Fruit fly (Drosophila melanogaster): ENCODE results near the gene CG42750.

Gene CG42750

DNA sequence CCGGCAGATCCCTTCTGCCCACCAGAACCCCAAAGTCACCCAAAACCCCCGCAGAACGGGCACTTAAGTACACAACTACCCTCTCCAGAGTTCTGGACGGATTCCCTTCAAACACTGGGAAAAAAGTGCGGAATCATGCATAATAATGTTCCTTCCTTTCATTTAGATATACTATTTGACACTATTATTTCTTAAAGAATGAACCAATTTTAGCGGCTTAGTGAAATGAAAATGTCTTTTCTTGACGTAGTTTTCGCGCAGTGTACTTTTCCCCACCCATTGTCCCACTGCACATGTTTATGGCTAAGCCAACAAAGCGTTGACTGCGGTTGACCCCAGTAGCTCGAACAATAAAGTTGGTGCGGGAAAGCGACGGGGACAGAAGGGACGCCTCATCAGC is 88.9 kb downstream of the CG42750 start (continued):
- no peak for TF ChIP-seq nom (GFP tag; optimal IDR thresholded peaks at IDR 0.05)
- no peak for TF ChIP-seq BEAF-32 (GFP tag; optimal IDR thresholded peaks at IDR 0.05)
- TF ChIP-seq p53 (GFP tag; optimal IDR thresholded peaks at IDR 0.05) = no peak
- no peak for TF ChIP-seq Dref (GFP tag; IDR thresholded peaks at IDR 0.05)
- TF ChIP-seq Gsc (GFP tag; IDR thresholded peaks at IDR 0.05) = no peak
- no peak for TF ChIP-seq CG3281 (GFP tag; optimal IDR thresholded peaks at IDR 0.05)
- no peak for TF ChIP-seq bbx (GFP tag; IDR thresholded peaks at IDR 0.05; ENCODE audit: partially characterized antibody)
- no peak for TF ChIP-seq Med (GFP tag)
- no peak for TF ChIP-seq CG1832 (GFP tag; optimal IDR thresholded peaks at IDR 0.05)
- TF ChIP-seq CG8765 (GFP tag; IDR thresholded peaks at IDR 0.05) = no peak
- peak; percentile 1 for TF ChIP-seq CG10209 (GFP tag; optimal IDR thresholded peaks at IDR 0.05)
- TF ChIP-seq D19B (GFP tag; optimal IDR thresholded peaks at IDR 0.05) = no peak
- TF ChIP-seq row (GFP tag; IDR thresholded peaks at IDR 0.05) = peak; percentile 50; the same call in 2 of the 3 replicates
- peak; percentile 68 for TF ChIP-seq CG18599 (GFP tag; optimal IDR thresholded peaks at IDR 0.05)
- TF ChIP-seq Camta (GFP tag; optimal IDR thresholded peaks at IDR 0.05) = no peak
- TF ChIP-seq CG34224 (GFP tag; IDR thresholded peaks at IDR 0.05; ENCODE audit: partially characterized antibody) = no peak
- no peak for TF ChIP-seq Deaf1 (tag; optimal IDR thresholded peaks at IDR 0.05)
- no peak for TF ChIP-seq vnd (GFP tag; IDR thresholded peaks at IDR 0.05; ENCODE audit: partially characterized antibody)

DNA sequence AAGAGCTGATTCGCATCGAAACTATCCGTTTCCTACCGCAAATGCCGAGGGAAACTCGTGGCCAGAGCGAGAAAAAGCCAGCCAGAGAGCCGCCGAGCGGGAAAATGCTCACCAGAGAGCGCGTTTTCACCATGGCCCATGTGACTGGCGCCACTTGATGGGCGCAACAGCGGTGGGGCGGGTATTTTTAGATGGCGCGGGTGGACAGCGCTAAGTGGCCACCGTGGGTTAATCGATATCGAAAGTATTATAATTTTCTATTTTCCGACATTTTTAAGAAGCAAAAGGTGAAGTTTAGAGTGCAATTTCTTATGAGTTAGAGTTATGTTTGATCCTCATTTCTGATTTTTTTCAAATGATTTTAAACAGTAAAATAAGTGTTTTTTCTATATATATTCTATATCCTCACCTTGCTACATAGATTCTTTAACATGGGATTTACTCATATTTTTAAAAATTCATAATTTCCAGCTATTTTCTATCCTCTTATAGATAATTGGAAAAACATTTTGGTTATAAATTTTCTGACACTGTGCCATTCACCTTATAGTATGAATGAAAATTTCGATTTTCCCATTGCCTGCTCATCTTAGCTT is 90.8 kb downstream of the CG42750 start, which contains the start of gene Ptp36E:
Gene Ptp36E, minus strand, starts transcription at position 360 of the 596 bp plus-strand sequence.
- TF ChIP-seq br (optimal IDR thresholded peaks at IDR 0.05) = no peak
- TF ChIP-seq sr (GFP tag; IDR thresholded peaks at IDR 0.05) = peak; percentile 50; the same call in 1 of the 3 replicates
- TF ChIP-seq Aef1 (GFP tag; IDR thresholded peaks at IDR 0.05) = peak; percentile 77
- TF ChIP-seq CG11398 (GFP tag; optimal IDR thresholded peaks at IDR 0.05) = no peak
- peak; percentile 85 for TF ChIP-seq bcd (GFP tag; optimal IDR thresholded peaks at IDR 0.05)
- no peak for TF ChIP-seq CHES-1-like (GFP tag; optimal IDR thresholded peaks at IDR 0.05)
- TF ChIP-seq odd (GFP tag; optimal IDR thresholded peaks at IDR 0.05) = peak; percentile 49
- TF ChIP-seq maf-S (GFP tag; optimal IDR thresholded peaks at IDR 0.05) = peak; percentile 10
- TF ChIP-seq lbe (GFP tag; optimal IDR thresholded peaks at IDR 0.05) = no peak
- no peak for TF ChIP-seq pan (optimal IDR thresholded peaks at IDR 0.05)
- peak in 1 of 2 experiments; percentile 83 for TF ChIP-seq pan (GFP tag; optimal IDR thresholded peaks at IDR 0.05 in 1 of 2, IDR thresholded peaks at IDR 0.05 in 1 of 2)
- peak; percentile 84; the same call in 2 of the 3 replicates for TF ChIP-seq ase (GFP tag; IDR thresholded peaks at IDR 0.05)
- peak; percentile 63 for TF ChIP-seq psq (GFP tag; optimal IDR thresholded peaks at IDR 0.05)
- TF ChIP-seq gem (tag; optimal IDR thresholded peaks at IDR 0.05) = peak; percentile 94
- peak; percentile 56 for TF ChIP-seq CG10654 (GFP tag; optimal IDR thresholded peaks at IDR 0.05)
- peak; percentile 61 for TF ChIP-seq Spps (tag; optimal IDR thresholded peaks at IDR 0.05)
- TF ChIP-seq fru (optimal IDR thresholded peaks at IDR 0.05) = no peak
- peak; percentile 81 for TF ChIP-seq CG7839 (tag; optimal IDR thresholded peaks at IDR 0.05)
- TF ChIP-seq CG15011 (GFP tag; optimal IDR thresholded peaks at IDR 0.05) = peak; percentile 79
- no peak for TF ChIP-seq Lpt (GFP tag; optimal IDR thresholded peaks at IDR 0.05)
- TF ChIP-seq CG11456 (GFP tag; IDR thresholded peaks at IDR 0.05) = peak; percentile 64; the same call in 2 of the 3 replicates
- no peak for TF ChIP-seq rib (GFP tag; IDR thresholded peaks at IDR 0.05)
- peak; percentile 51 for TF ChIP-seq CG2875 (GFP tag; optimal IDR thresholded peaks at IDR 0.05)
- peak; percentile 80 for TF ChIP-seq E2f1 (GFP tag; IDR thresholded peaks at IDR 0.05)
- TF ChIP-seq chif (GFP tag; optimal IDR thresholded peaks at IDR 0.05) = peak; percentile 22 to 41
- no peak for TF ChIP-seq pzg (GFP tag; optimal IDR thresholded peaks at IDR 0.05)
- peak; percentile 85 for TF ChIP-seq CoRest (tag; optimal IDR thresholded peaks at IDR 0.05)
- TF ChIP-seq ewg (GFP tag; optimal IDR thresholded peaks at IDR 0.05) = peak; percentile 53
- TF ChIP-seq CG30431 (GFP tag; optimal IDR thresholded peaks at IDR 0.05) = no peak
- TF ChIP-seq Jarid2 (GFP tag; optimal IDR thresholded peaks at IDR 0.05) = peak; percentile 55
- TF ChIP-seq CG8478 (optimal IDR thresholded peaks at IDR 0.05) = no peak
- peak; percentile 80 for TF ChIP-seq nerfin-1 (tag; optimal IDR thresholded peaks at IDR 0.05)
- TF ChIP-seq crol (GFP tag; IDR thresholded peaks at IDR 0.05) = peak; percentile 81

Measured in whole organism, embryonic.